Worm (Caenorhabditis elegans) whole organism, L1 larva: ENCODE data around the gene F31F4.17.

Experiments
- C04F5.9 ChIP-seq: sonication (generic microtip); optimal IDR thresholded peaks from 2 replicates; lab custom pipeline; 2016; ENCODE audit warnings: missing genetic modification characterization, missing compliant biosample characterization
- F16B12.6 ChIP-seq: fragments of 150-350 bp; optimal IDR thresholded peaks from 2 replicates; lab custom pipeline; 2014; ENCODE audit warnings: missing biosample characterization, missing genetic modification characterization
- aly-2 ChIP-seq: fragments of 150-350 bp; optimal IDR thresholded peaks from 2 replicates; lab custom pipeline; 2014; ENCODE audit warnings: missing biosample characterization, missing genetic modification characterization
- ama-1 ChIP-seq: fragments of 150-350 bp; optimal IDR thresholded peaks from 2 replicates; lab custom pipeline; 2014
- blmp-1 ChIP-seq: fragments of 150-350 bp; optimal IDR thresholded peaks from 2 replicates; lab custom pipeline; 2014; ENCODE audit warnings: missing biosample characterization, missing genetic modification characterization
- ceh-63 ChIP-seq: fragments of 200-800 bp; sonication (Bioruptor generic); optimal IDR thresholded peaks from 2 replicates; lab custom pipeline; 2018; ENCODE audit warnings: mild to moderate bottlenecking, missing genetic modification characterization, missing compliant biosample characterization
- ceh-88 ChIP-seq: fragments of 200-800 bp; sonication (Bioruptor generic); IDR thresholded peaks from 2 replicates; pipeline ENCODE4 v1.3.6; 2022; ENCODE audit warnings: missing genetic modification characterization, missing compliant biosample characterization
- ceh-90 ChIP-seq: sonication (generic microtip); optimal IDR thresholded peaks from 2 replicates; lab custom pipeline; 2016; ENCODE audit warnings: missing genetic modification characterization, missing compliant biosample characterization
- ces-1 ChIP-seq: fragments of 150-350 bp; optimal IDR thresholded peaks from 2 replicates; lab custom pipeline; 2014; ENCODE audit warnings: missing biosample characterization, missing genetic modification reagents, missing genetic modification characterization
- egl-27 ChIP-seq, 2 experiments: fragments of 150-350 bp in 1 of 2; sonication (generic microtip); optimal IDR thresholded peaks; 3 replicates each; lab custom pipeline; 2017 to 2018; ENCODE audit warnings: missing biosample characterization in 2 of 2, missing genetic modification characterization in 2 of 2, missing genetic modification reagents in 2 of 2
- elt-2 ChIP-seq: sonication (generic microtip); optimal IDR thresholded peaks from 2 replicates; lab custom pipeline; 2016; ENCODE audit warnings: missing genetic modification characterization, mild to moderate bottlenecking, inconsistent platforms, missing compliant biosample characterization, missing genetic modification reagents
- elt-3 ChIP-seq, 6 experiments: fragments of 150-350 bp in 1 of 6; sonication (generic microtip); optimal IDR thresholded peaks; 2 replicates each; lab custom pipeline; 2017 to 2018; ENCODE audit warnings: missing biosample characterization in 6 of 6, missing genetic modification characterization in 6 of 6, inconsistent platforms in 1 of 6
- fkh-10 ChIP-seq: sonication (generic microtip); optimal IDR thresholded peaks from 2 replicates; lab custom pipeline; 2017; ENCODE audit warnings: missing biosample characterization, missing genetic modification reagents, missing genetic modification characterization
- fkh-4 ChIP-seq: sonication (generic microtip); optimal IDR thresholded peaks from 2 replicates; lab custom pipeline; 2016; ENCODE audit warnings: missing compliant biosample characterization, missing genetic modification characterization, borderline replicate concordance
- fkh-8 ChIP-seq: sonication (generic microtip); optimal IDR thresholded peaks from 2 replicates; lab custom pipeline; 2016; ENCODE audit warnings: mild to moderate bottlenecking, missing genetic modification characterization, missing compliant biosample characterization
- fos-1 ChIP-seq: fragments of 150-350 bp; optimal IDR thresholded peaks from 2 replicates; lab custom pipeline; 2014; ENCODE audit warnings: missing biosample characterization, missing genetic modification characterization
- grh-1 ChIP-seq: fragments of 200-800 bp; sonication (Bioruptor generic); IDR thresholded peaks from 2 replicates; pipeline ENCODE4 v1.3.6; 2022; ENCODE audit warnings: missing genetic modification reagents, missing genetic modification characterization, missing compliant biosample characterization
- hlh-17 ChIP-seq: fragments of 200-800 bp; sonication (Bioruptor generic); optimal IDR thresholded peaks from 2 replicates; lab custom pipeline; 2018; ENCODE audit warnings: missing genetic modification characterization, mild to moderate bottlenecking, missing compliant biosample characterization, moderate library complexity, borderline replicate concordance
- lin-13 ChIP-seq: fragments of 150-350 bp; optimal IDR thresholded peaks from 2 replicates; lab custom pipeline; 2014; ENCODE audit warnings: missing biosample characterization, missing genetic modification reagents, missing genetic modification characterization
- lin-14 ChIP-seq: fragments of 200-800 bp; sonication (Bioruptor generic); optimal IDR thresholded peaks from 2 replicates; lab custom pipeline; 2018; ENCODE audit warnings: mild to moderate bottlenecking, missing genetic modification characterization, moderate library complexity, missing compliant biosample characterization
- lin-39 ChIP-seq: fragments of 150-350 bp; optimal IDR thresholded peaks from 2 replicates; lab custom pipeline; 2014; ENCODE audit warnings: missing biosample characterization, missing genetic modification reagents, missing genetic modification characterization
- lir-3 ChIP-seq: sonication (generic microtip); optimal IDR thresholded peaks from 2 replicates; lab custom pipeline; 2016; ENCODE audit warnings: mild to moderate bottlenecking, missing genetic modification characterization, moderate library complexity, missing compliant biosample characterization; ENCODE audit not compliant: poor library complexity
- lsy-2 ChIP-seq, 2 experiments: fragments of 150-350 bp; optimal IDR thresholded peaks; 2 replicates each; lab custom pipeline; 2014; ENCODE audit warnings: missing biosample characterization in 2 of 2, missing genetic modification characterization in 2 of 2
- mab-9 ChIP-seq: fragments of 200-800 bp; sonication (Bioruptor generic); IDR thresholded peaks from 2 replicates; pipeline ENCODE4 v1.3.6; 2022; ENCODE audit warnings: missing genetic modification reagents, missing genetic modification characterization, missing compliant biosample characterization
- mdl-1 ChIP-seq, 2 experiments: fragments of 150-350 bp; optimal IDR thresholded peaks; 2 replicates each; lab custom pipeline; 2014 to 2017; ENCODE audit warnings: missing biosample characterization in 2 of 2, missing genetic modification characterization in 2 of 2, inconsistent platforms in 1 of 2
- mep-1 ChIP-seq: fragments of 150-350 bp; optimal IDR thresholded peaks from 2 replicates; lab custom pipeline; 2014; ENCODE audit warnings: missing biosample characterization, missing genetic modification characterization
- nhr-19 ChIP-seq: fragments of 200-800 bp; sonication (Bioruptor generic); conservative IDR thresholded peaks from 2 replicates; pipeline ENCODE4 v1.3.6; 2022; ENCODE audit warnings: missing genetic modification characterization, missing compliant biosample characterization
- nhr-20 ChIP-seq: sonication (generic microtip); optimal IDR thresholded peaks from 2 replicates; lab custom pipeline; 2016; ENCODE audit warnings: mild to moderate bottlenecking, missing genetic modification characterization, missing compliant biosample characterization
- nhr-237 ChIP-seq: fragments of 150-350 bp; optimal IDR thresholded peaks from 2 replicates; lab custom pipeline; 2014; ENCODE audit warnings: missing biosample characterization, missing genetic modification characterization
- nhr-71 ChIP-seq: sonication (generic microtip); optimal IDR thresholded peaks from 2 replicates; lab custom pipeline; 2016; ENCODE audit warnings: mild to moderate bottlenecking, missing genetic modification characterization, moderate library complexity, missing compliant biosample characterization
- nhr-77 ChIP-seq: fragments of 150-350 bp; optimal IDR thresholded peaks from 2 replicates; lab custom pipeline; 2014; ENCODE audit warnings: missing biosample characterization, missing genetic modification characterization
- nhr-84 ChIP-seq: sonication (generic microtip); optimal IDR thresholded peaks from 2 replicates; lab custom pipeline; 2017; ENCODE audit warnings: missing biosample characterization, missing genetic modification characterization
- nhr-85 ChIP-seq: sonication (generic microtip); peaks from one replicate; lab custom pipeline; 2016; ENCODE audit warnings: missing genetic modification characterization, inconsistent platforms, missing compliant biosample characterization
- pag-3 ChIP-seq: sonication (generic microtip); optimal IDR thresholded peaks from 2 replicates; lab custom pipeline; 2017; ENCODE audit warnings: missing genetic modification characterization, mild to moderate bottlenecking, missing compliant biosample characterization, antibody characterized with exemption, borderline replicate concordance; ENCODE audit not compliant: insufficient read depth
- pax-3 ChIP-seq: fragments of 200-800 bp; sonication (Bioruptor generic); optimal IDR thresholded peaks from 2 replicates; lab custom pipeline; 2018; ENCODE audit warnings: mild to moderate bottlenecking, missing genetic modification characterization, moderate library complexity, missing compliant biosample characterization
- pqm-1 ChIP-seq: sonication (generic microtip); optimal IDR thresholded peaks from 3 replicates; lab custom pipeline; 2017; ENCODE audit warnings: missing biosample characterization, missing genetic modification characterization
- skn-1 ChIP-seq: fragments of 150-350 bp; optimal IDR thresholded peaks from 2 replicates; lab custom pipeline; 2014; ENCODE audit warnings: missing biosample characterization, missing genetic modification characterization
- sox-4 ChIP-seq: sonication (generic microtip); optimal IDR thresholded peaks from 2 replicates; lab custom pipeline; 2016; ENCODE audit warnings: missing genetic modification characterization, missing compliant biosample characterization
- sptf-1 ChIP-seq: fragments of 150-350 bp; optimal IDR thresholded peaks from 2 replicates; lab custom pipeline; 2014; ENCODE audit warnings: missing biosample characterization, missing genetic modification characterization
- sup-37 ChIP-seq: fragments of 200-800 bp; sonication (Bioruptor generic); optimal IDR thresholded peaks from 2 replicates; lab custom pipeline; 2018; ENCODE audit warnings: mild to moderate bottlenecking, missing genetic modification characterization, missing compliant biosample characterization
- swsn-7 ChIP-seq: sonication (generic microtip); optimal IDR thresholded peaks from 2 replicates; lab custom pipeline; 2016; ENCODE audit warnings: missing genetic modification characterization, missing compliant biosample characterization
- tlp-1 ChIP-seq: fragments of 150-350 bp; optimal IDR thresholded peaks from 2 replicates; lab custom pipeline; 2014; ENCODE audit warnings: missing biosample characterization, missing genetic modification characterization
- unc-130 ChIP-seq: fragments of 150-350 bp; optimal IDR thresholded peaks from 2 replicates; lab custom pipeline; 2017; ENCODE audit warnings: missing biosample characterization, missing genetic modification characterization, inconsistent platforms
- unc-30 ChIP-seq: sonication (generic microtip); optimal IDR thresholded peaks from 2 replicates; lab custom pipeline; 2017; ENCODE audit warnings: missing biosample characterization, missing genetic modification characterization
- unc-62 ChIP-seq: fragments of 150-350 bp; optimal IDR thresholded peaks from 2 replicates; lab custom pipeline; 2014; ENCODE audit warnings: missing biosample characterization, missing genetic modification reagents, missing genetic modification characterization
- unc-86 ChIP-seq: sonication (generic microtip); optimal IDR thresholded peaks from 2 replicates; lab custom pipeline; 2016; ENCODE audit warnings: missing genetic modification characterization, missing compliant biosample characterization
- unc-98 ChIP-seq: fragments of 200-800 bp; sonication (Bioruptor generic); IDR thresholded peaks from 2 replicates; pipeline ENCODE4 v1.3.6; 2022; ENCODE audit warnings: missing genetic modification characterization, missing compliant biosample characterization
- vab-15 ChIP-seq: sonication (generic microtip); optimal IDR thresholded peaks from 2 replicates; lab custom pipeline; 2017; ENCODE audit warnings: missing genotype, mild to moderate bottlenecking, missing genetic modification characterization, missing compliant biosample characterization
- zag-1 ChIP-seq: fragments of 150-350 bp; optimal IDR thresholded peaks from 2 replicates; lab custom pipeline; 2014; ENCODE audit warnings: missing biosample characterization, missing genetic modification characterization
- zip-4 ChIP-seq: fragments of 200-800 bp; sonication (Bioruptor generic); optimal IDR thresholded peaks from 2 replicates; lab custom pipeline; 2018; ENCODE audit warnings: mild to moderate bottlenecking, missing genetic modification characterization, moderate library complexity, missing compliant biosample characterization
- ztf-11 ChIP-seq, 2 experiments: sonication (generic microtip); optimal IDR thresholded peaks; 2 replicates each; lab custom pipeline; 2016 to 2017; ENCODE audit warnings: missing genetic modification characterization in 2 of 2, missing biosample characterization in 1 of 2, missing compliant biosample characterization in 1 of 2
- ztf-4 ChIP-seq: fragments of 150-350 bp; optimal IDR thresholded peaks from 2 replicates; lab custom pipeline; 2014; ENCODE audit warnings: missing biosample characterization, missing genetic modification characterization

F31F4.17 gene

ce11 chrV:619054-619453, 41.1 kb downstream of the F31F4.17 start, which contains the start of gene F48G7.4 (continued):
- TF ChIP-seq nhr-20 (tag; lab: Kevin White, UChicago) (peak; percentile 91), ceh-63 (GFP tag; lab: Kevin White, UChicago) (no peak), swsn-7 (peak; percentile 78), fkh-4 (tag; lab: Kevin White, UChicago) (no peak), F16B12.6 (tag; lab: Kevin White, UChicago) (peak; percentile 5), mdl-1 (tag; optimal IDR thresholded peaks at IDR 0.05; lab: Kevin White, UChicago) (peak in 1 of 2 experiments; percentile 11), hlh-17 (GFP tag; lab: Kevin White, UChicago) (no peak), skn-1 (tag; lab: Kevin White, UChicago) (peak; percentile 67), nhr-237 (tag; lab: Kevin White, UChicago) (peak; percentile 68), lin-14 (GFP tag; lab: Kevin White, UChicago) (peak; percentile 100), ztf-11 (tag; optimal IDR thresholded peaks at IDR 0.05; lab: Kevin White, UChicago) (no peak), zip-4 (GFP tag; lab: Kevin White, UChicago) (no peak), aly-2 (peak; percentile 54), sox-4 (tag; lab: Kevin White, UChicago) (peak; percentile 13), lsy-2 (tag; optimal IDR thresholded peaks at IDR 0.05; lab: Kevin White, UChicago) (peak in 1 of 2 experiments; percentile 72), nhr-85 (tag; lab: Kevin White, UChicago) (peak; percentile 95), ces-1 (GFP tag; lab: Kevin White, UChicago) (no peak), sup-37 (GFP tag; lab: Kevin White, UChicago) (no peak), zag-1 (peak; percentile 26), vab-15 (tag; lab: Kevin White, UChicago) (no peak), pax-3 (peak; percentile 3), elt-2 (tag; lab: Kevin White, UChicago) (no peak), blmp-1 (tag; lab: Kevin White, UChicago) (no peak), fos-1 (tag; lab: Kevin White, UChicago) (peak; percentile 60), egl-27 (tag; optimal IDR thresholded peaks at IDR 0.05; lab: Kevin White, UChicago) (peak in 1 of 2 experiments; percentile 45), unc-98 (GFP tag; lab: Robert Waterston, UW) (no peak), ceh-90 (no peak), tlp-1 (tag; lab: Kevin White, UChicago) (no peak), ztf-4 (tag; lab: Kevin White, UChicago) (peak; percentile 73), lin-39 (tag; lab: Kevin White, UChicago) (no peak), grh-1 (GFP tag; lab: Robert Waterston, UW) (peak; percentile 48; the same call in 1 of the 2 replicates), nhr-71 (tag; lab: Kevin White, UChicago) (peak; percentile 91), ama-1 (lab: Kevin White, UChicago) (no peak), fkh-8 (tag; lab: Kevin White, UChicago) (peak; percentile 91), unc-130 (tag; lab: Kevin White, UChicago) (no peak), mab-9 (no peak), pag-3 (tag; lab: Kevin White, UChicago) (no peak), elt-3 (tag; optimal IDR thresholded peaks at IDR 0.05; lab: Kevin White, UChicago) (peak in 1 of 6 experiments; percentile 23), mep-1 (tag; lab: Kevin White, UChicago) (peak; percentile 25), nhr-84 (no peak)

- TF ChIP-seq ceh-88 (GFP tag; lab: Robert Waterston, UW), result no peak
- no peak for TF ChIP-seq pqm-1 (tag; lab: Kevin White, UChicago)
- no peak for TF ChIP-seq egl-27 (tag; optimal IDR thresholded peaks at IDR 0.05; lab: Kevin White, UChicago)
- peak; percentile 34 for TF ChIP-seq unc-86 (tag; lab: Kevin White, UChicago)
- no peak for TF ChIP-seq unc-62
- no peak for TF ChIP-seq lin-13 (GFP tag; lab: Kevin White, UChicago)
- TF ChIP-seq nhr-77 (tag; lab: Kevin White, UChicago), result no peak
- TF ChIP-seq ceh-90, result no peak
- no peak for TF ChIP-seq ceh-63 (GFP tag; lab: Kevin White, UChicago)
- TF ChIP-seq C04F5.9 (tag; lab: Kevin White, UChicago), result no peak
- TF ChIP-seq lsy-2 (tag; optimal IDR thresholded peaks at IDR 0.05; lab: Kevin White, UChicago), result peak in 1 of 2 experiments; percentile 38
- TF ChIP-seq mep-1 (tag; lab: Kevin White, UChicago), result no peak
- no peak for TF ChIP-seq pag-3 (tag; lab: Kevin White, UChicago)
- TF ChIP-seq lir-3, result no peak
- TF ChIP-seq unc-30 (tag; lab: Kevin White, UChicago), result no peak
- no peak for TF ChIP-seq sptf-1 (tag; lab: Kevin White, UChicago)
- no peak for TF ChIP-seq mdl-1 (tag; optimal IDR thresholded peaks at IDR 0.05; lab: Kevin White, UChicago)
- no peak for TF ChIP-seq grh-1 (GFP tag; lab: Robert Waterston, UW)
- no peak for TF ChIP-seq nhr-19
- no peak for TF ChIP-seq fkh-10 (GFP tag; lab: Kevin White, UChicago)
- TF ChIP-seq tlp-1 (tag; lab: Kevin White, UChicago), result no peak
Observed at ce11 chrV:617917-618316, 42.2 kb downstream of the F31F4.17 start.
